Worm (Caenorhabditis elegans) whole organism, mixed stage, embryonic: ENCODE measurements around the gene tbc-7.

Experiments used
- ceh-39 ChIP-seq: fragments of 150-350 bp; optimal IDR thresholded peaks from 2 replicates; lab custom pipeline; 2014; ENCODE audit warnings: missing biosample characterization, missing genetic modification characterization
- lin-13 ChIP-seq: fragments of 150-350 bp; optimal IDR thresholded peaks from 2 replicates; lab custom pipeline; 2014; ENCODE audit warnings: missing biosample characterization, missing genetic modification characterization
- lsy-2 ChIP-seq: fragments of 150-350 bp; optimal IDR thresholded peaks from 2 replicates; lab custom pipeline; 2014; ENCODE audit warnings: missing biosample characterization, missing genetic modification characterization
- mep-1 ChIP-seq: fragments of 150-350 bp; optimal IDR thresholded peaks from 2 replicates; lab custom pipeline; 2017; ENCODE audit warnings: missing biosample characterization, missing genetic modification reagents, missing genetic modification characterization, inconsistent platforms
- mls-2 ChIP-seq: sonication (generic microtip); optimal IDR thresholded peaks from 2 replicates; lab custom pipeline; 2016; ENCODE audit warnings: mild to moderate bottlenecking, missing genetic modification characterization, moderate library complexity, missing compliant biosample characterization
- nhr-12 ChIP-seq: fragments of 150-350 bp; optimal IDR thresholded peaks from 2 replicates; lab custom pipeline; 2014; ENCODE audit warnings: missing biosample characterization, missing genetic modification characterization
- nhr-237 ChIP-seq: fragments of 150-350 bp; optimal IDR thresholded peaks from 2 replicates; lab custom pipeline; 2014; ENCODE audit warnings: missing biosample characterization, missing genetic modification characterization
- pha-4 ChIP-seq: fragments of 150-350 bp; optimal IDR thresholded peaks from 2 replicates; lab custom pipeline; 2018; ENCODE audit warnings: missing biosample characterization, missing genetic modification reagents, missing genetic modification characterization
- snpc-4 ChIP-seq: fragments of 150-350 bp; optimal IDR thresholded peaks from 2 replicates; lab custom pipeline; 2014; ENCODE audit warnings: missing biosample characterization, missing genetic modification characterization
- unc-62 ChIP-seq: fragments of 150-350 bp; optimal IDR thresholded peaks from 2 replicates; lab custom pipeline; 2014; ENCODE audit warnings: missing biosample characterization, missing genetic modification reagents, missing genetic modification characterization

- TF ChIP-seq snpc-4 (no peak), mep-1 (tag; lab: Kevin White, UChicago) (no peak), unc-62 (GFP tag; lab: Kevin White, UChicago) (no peak), mls-2 (no peak), nhr-12 (tag; lab: Kevin White, UChicago) (no peak), ceh-39 (tag; lab: Kevin White, UChicago) (no peak), lsy-2 (tag; lab: Kevin White, UChicago) (no peak), lin-13 (no peak), nhr-237 (tag; lab: Kevin White, UChicago) (no peak), pha-4 (tag; lab: Kevin White, UChicago) (no peak)
These were observed 40.2 kb downstream of the tbc-7 start, which contains the start of gene zchc-1A for ce11 chrX:5174256-5174655.
